Fruit fly (Drosophila melanogaster) whole organism, embryonic: ENCODE data around the gene CG5808.
A peak's percentile ranks its signal among the peaks of the same experiment; 100 is the strongest.

Experiments
- Asciz ChIP-seq: fragments of 200-800 bp; sonication (Bioruptor generic); optimal IDR thresholded peaks from 2 replicates; lab custom pipeline; 2017; ENCODE audit warnings: missing biosample characterization, mild to moderate bottlenecking, missing genetic modification characterization, missing genetic modification reagents
- CG10267 ChIP-seq: fragments of 200-800 bp; sonication (Bioruptor generic); optimal IDR thresholded peaks from 2 replicates; lab custom pipeline; 2018; ENCODE audit warnings: missing biosample characterization, mild to moderate bottlenecking, missing genetic modification characterization, moderate library complexity
- CG10431 ChIP-seq: fragments of 200-800 bp; sonication (Bioruptor generic); optimal IDR thresholded peaks from 3 replicates; lab custom pipeline; 2018; ENCODE audit warnings: missing biosample characterization, mild to moderate bottlenecking, missing genetic modification characterization
- CG11093 ChIP-seq: fragments of 200-800 bp; sonication (Bioruptor generic); IDR thresholded peaks from 3 replicates; pipeline ENCODE4 v1.3.6; 2022; ENCODE audit warnings: missing biosample characterization, missing genetic modification characterization
- CG12104 ChIP-seq: fragments of 200-800 bp; sonication (Bioruptor generic); optimal IDR thresholded peaks from 3 replicates; lab custom pipeline; 2016; ENCODE audit warnings: missing biosample characterization, missing genetic modification characterization
- CG12659 ChIP-seq: fragments of 200-800 bp; sonication (Bioruptor generic); optimal IDR thresholded peaks from 3 replicates; lab custom pipeline; 2017; ENCODE audit warnings: mild to moderate bottlenecking, missing biosample characterization, missing genetic modification reagents, missing genetic modification characterization
- CG12942 ChIP-seq: fragments of 200-800 bp; sonication (Bioruptor generic); optimal IDR thresholded peaks from 3 replicates; lab custom pipeline; 2016; ENCODE audit warnings: missing biosample characterization, missing genetic modification characterization
- CG1647 ChIP-seq: fragments of 200-800 bp; sonication (Bioruptor generic); optimal IDR thresholded peaks from 3 replicates; lab custom pipeline; 2016; ENCODE audit warnings: missing biosample characterization, missing genetic modification characterization
- CG16779 ChIP-seq: fragments of 200-800 bp; sonication (Bioruptor generic); IDR thresholded peaks from 2 replicates; pipeline ENCODE4 v1.3.6; 2022; ENCODE audit warnings: missing biosample characterization, missing genetic modification characterization
- CG17385 ChIP-seq: fragments of 200-800 bp; sonication (Bioruptor generic); optimal IDR thresholded peaks from 3 replicates; lab custom pipeline; 2018; ENCODE audit warnings: missing biosample characterization, mild to moderate bottlenecking, missing genetic modification characterization
- CG2889 ChIP-seq: fragments of 200-800 bp; sonication (Bioruptor generic); IDR thresholded peaks from 3 replicates; pipeline ENCODE4 v1.3.6; 2022; ENCODE audit warnings: missing biosample characterization, missing genetic modification characterization
- CG30431 ChIP-seq: fragments of 200-800 bp; sonication (Bioruptor generic); optimal IDR thresholded peaks from 2 replicates; lab custom pipeline; 2017; ENCODE audit warnings: missing biosample characterization, missing genetic modification characterization
- CG32767 ChIP-seq: fragments of 200-800 bp; sonication (Bioruptor generic); IDR thresholded peaks from 2 replicates; pipeline ENCODE4 v1.3.6; 2022; ENCODE audit warnings: missing biosample characterization, missing genetic modification characterization
- CG4854 ChIP-seq: fragments of 200-800 bp; sonication (Bioruptor generic); optimal IDR thresholded peaks from 2 replicates; lab custom pipeline; 2016; ENCODE audit warnings: missing biosample characterization, missing genetic modification characterization, inconsistent platforms
- CG6254 ChIP-seq: fragments of 200-800 bp; sonication (Bioruptor generic); optimal IDR thresholded peaks from 3 replicates; lab custom pipeline; 2017; ENCODE audit warnings: mild to moderate bottlenecking, missing biosample characterization, missing genetic modification reagents, missing genetic modification characterization
- CG6654 ChIP-seq: fragments of 200-800 bp; sonication (Bioruptor generic); optimal IDR thresholded peaks from 2 replicates; lab custom pipeline; 2017; ENCODE audit warnings: missing biosample characterization, mild to moderate bottlenecking, missing genetic modification characterization
- CG9932 ChIP-seq: fragments of 200-800 bp; sonication (Bioruptor generic); IDR thresholded peaks from 2 replicates; pipeline ENCODE4 v1.3.6; 2022; ENCODE audit warnings: missing biosample characterization, missing genetic modification characterization
- Dp ChIP-seq: fragments of 200-800 bp; sonication (Bioruptor generic); optimal IDR thresholded peaks from 2 replicates; lab custom pipeline; 2018; ENCODE audit warnings: missing biosample characterization, mild to moderate bottlenecking, missing genetic modification characterization, moderate library complexity
- Ets65A ChIP-seq: fragments of 200-800 bp; sonication (Bioruptor generic); peaks from one replicate; lab custom pipeline; 2016; ENCODE audit warnings: missing biosample characterization, missing genetic modification characterization
- Fer1 ChIP-seq: fragments of 200-800 bp; sonication (Bioruptor generic); optimal IDR thresholded peaks from 2 replicates; lab custom pipeline; 2017; ENCODE audit warnings: missing biosample characterization, mild to moderate bottlenecking, missing genetic modification characterization
- HHEX ChIP-seq: fragments of 200-800 bp; sonication (Bioruptor generic); optimal IDR thresholded peaks from 3 replicates; lab custom pipeline; 2017; ENCODE audit warnings: missing biosample characterization, mild to moderate bottlenecking, missing genetic modification characterization, missing genetic modification reagents
- Hsf ChIP-seq: fragments of 200-800 bp; sonication (Bioruptor generic); optimal IDR thresholded peaks from 3 replicates; lab custom pipeline; 2016; ENCODE audit warnings: missing biosample characterization, missing genetic modification characterization
- Jarid2 ChIP-seq: fragments of 200-800 bp; sonication (Bioruptor generic); optimal IDR thresholded peaks from 3 replicates; lab custom pipeline; 2017; ENCODE audit warnings: mild to moderate bottlenecking, missing biosample characterization, missing genetic modification reagents, missing genetic modification characterization
- MBD-R2 ChIP-seq: fragments of 200-800 bp; sonication (Bioruptor generic); IDR thresholded peaks from 2 replicates; pipeline ENCODE4 v1.3.6; 2022; ENCODE audit warnings: missing biosample characterization, missing genetic modification characterization
- Max ChIP-seq: fragments of 200-800 bp; sonication (Bioruptor generic); optimal IDR thresholded peaks from 2 replicates; lab custom pipeline; 2016; ENCODE audit warnings: missing biosample characterization, mild to moderate bottlenecking, missing genetic modification characterization
- Meics ChIP-seq: fragments of 200-800 bp; sonication (Bioruptor generic); optimal IDR thresholded peaks from 2 replicates; lab custom pipeline; 2017; ENCODE audit warnings: missing biosample characterization, mild to moderate bottlenecking, missing genetic modification characterization
- Myb ChIP-seq: fragments of 200-800 bp; sonication (Bioruptor generic); optimal IDR thresholded peaks from 2 replicates; lab custom pipeline; 2016; ENCODE audit warnings: missing biosample characterization, missing genetic modification characterization
- NfI ChIP-seq: fragments of 200-800 bp; sonication (Bioruptor generic); optimal IDR thresholded peaks from 3 replicates; lab custom pipeline; 2018; ENCODE audit warnings: missing biosample characterization, mild to moderate bottlenecking, missing genetic modification characterization, moderate library complexity
- Pdp1 ChIP-seq, 2 experiments: fragments of 200-800 bp; sonication (Bioruptor generic); optimal IDR thresholded peaks; 3 replicates each; lab custom pipeline; 2016; ENCODE audit warnings: missing biosample characterization in 2 of 2, missing genetic modification characterization in 2 of 2, mild to moderate bottlenecking in 1 of 2, moderate library complexity in 1 of 2
- Ptx1 ChIP-seq: fragments of 200-800 bp; sonication (Bioruptor generic); IDR thresholded peaks from 2 replicates; pipeline ENCODE4 v1.3.6; 2022; ENCODE audit warnings: missing biosample characterization, missing genetic modification characterization
- bcd ChIP-seq: fragments of 200-800 bp; sonication (Bioruptor generic); optimal IDR thresholded peaks from 2 replicates; lab custom pipeline; 2017; ENCODE audit warnings: missing biosample characterization, mild to moderate bottlenecking, missing genetic modification characterization
- chn ChIP-seq: fragments of 200-800 bp; sonication (Bioruptor generic); optimal IDR thresholded peaks from 2 replicates; lab custom pipeline; 2016; ENCODE audit warnings: missing biosample characterization, missing genetic modification characterization
- dysf ChIP-seq: fragments of 200-800 bp; sonication (Bioruptor generic); IDR thresholded peaks from 3 replicates; pipeline ENCODE4 v1.3.6; 2022; ENCODE audit warnings: missing biosample characterization, missing genetic modification characterization
- emc ChIP-seq: fragments of 200-800 bp; sonication (Bioruptor generic); optimal IDR thresholded peaks from 2 replicates; lab custom pipeline; 2016; ENCODE audit warnings: missing biosample characterization, missing genetic modification characterization
- ewg ChIP-seq: fragments of 200-800 bp; sonication (Bioruptor generic); optimal IDR thresholded peaks from 3 replicates; lab custom pipeline; 2017; ENCODE audit warnings: mild to moderate bottlenecking, missing biosample characterization, missing genetic modification reagents, missing genetic modification characterization
- fd64A ChIP-seq: fragments of 200-800 bp; sonication (Bioruptor generic); optimal IDR thresholded peaks from 3 replicates; lab custom pipeline; 2018; ENCODE audit warnings: missing biosample characterization, mild to moderate bottlenecking, missing genetic modification characterization
- gcm2 ChIP-seq: fragments of 200-800 bp; sonication (Bioruptor generic); optimal IDR thresholded peaks from 2 replicates; lab custom pipeline; 2016; ENCODE audit warnings: missing biosample characterization, missing genetic modification characterization
- gem ChIP-seq: fragments of 200-800 bp; sonication (Bioruptor generic); optimal IDR thresholded peaks from 2 replicates; lab custom pipeline; 2019; ENCODE audit warnings: missing biosample characterization, mild to moderate bottlenecking, missing genetic modification characterization, moderate library complexity
- hb ChIP-seq: fragments of 200-800 bp; sonication (Bioruptor generic); IDR thresholded peaks from 3 replicates; pipeline ENCODE4 v1.3.6; 2022; ENCODE audit warnings: missing biosample characterization, missing genetic modification characterization; ENCODE audit not compliant: partially characterized antibody
- hkb ChIP-seq, 2 experiments: fragments of 200-800 bp in 1 of 2; fragments of >200 bp in 1 of 2; sonication (Bioruptor generic) in 1 of 2; IDR thresholded peaks in 1 of 2; optimal IDR thresholded peaks in 1 of 2; 2 replicates each; pipeline versions ENCODE4 v1.3.6 to Lab custom; 2017 to 2022; ENCODE audit warnings: missing biosample characterization in 1 of 2, missing genetic modification characterization in 1 of 2
- jing ChIP-seq: fragments of 200-800 bp; sonication (Bioruptor generic); optimal IDR thresholded peaks from 2 replicates; lab custom pipeline; 2018; ENCODE audit warnings: missing biosample characterization, mild to moderate bottlenecking, missing genetic modification characterization
- maf-S ChIP-seq: fragments of 200-800 bp; sonication (Bioruptor generic); optimal IDR thresholded peaks from 2 replicates; lab custom pipeline; 2016; ENCODE audit warnings: missing biosample characterization, missing genetic modification characterization
- sc ChIP-seq, 3 experiments: fragments of >200 bp in 2 of 3; fragments of 200-800 bp in 1 of 3; sonication (Bioruptor generic) in 1 of 3; optimal IDR thresholded peaks; 2 replicates in 2 of 3; 3 replicates in 1 of 3; lab custom pipeline; 2017; ENCODE audit warnings: mild to moderate bottlenecking in 1 of 3, missing biosample characterization in 1 of 3, missing genetic modification characterization in 1 of 3, missing genetic modification reagents in 1 of 3
- scrt ChIP-seq: fragments of 200-800 bp; sonication (Bioruptor generic); optimal IDR thresholded peaks from 2 replicates; lab custom pipeline; 2018; ENCODE audit warnings: missing biosample characterization, mild to moderate bottlenecking, missing genetic modification characterization, moderate library complexity
- sisA ChIP-seq: fragments of 200-800 bp; sonication (Bioruptor generic); IDR thresholded peaks from 2 replicates; pipeline ENCODE4 v1.3.6; 2022; ENCODE audit warnings: missing biosample characterization, missing genetic modification characterization
- slp2 ChIP-seq: fragments of 200-800 bp; sonication (Bioruptor generic); optimal IDR thresholded peaks from 2 replicates; lab custom pipeline; 2016; ENCODE audit warnings: missing biosample characterization, missing genetic modification characterization
- sug ChIP-seq: fragments of 200-800 bp; optimal IDR thresholded peaks from 2 replicates; lab custom pipeline; 2019; ENCODE audit warnings: missing biosample characterization, mild to moderate bottlenecking, missing genetic modification characterization, moderate library complexity
- tgo ChIP-seq: fragments of 200-800 bp; sonication (Bioruptor generic); IDR thresholded peaks from 3 replicates; pipeline ENCODE4 v1.3.6; 2022; ENCODE audit warnings: missing biosample characterization, missing genetic modification characterization
- unc-4 ChIP-seq: fragments of 200-800 bp; sonication (Bioruptor generic); IDR thresholded peaks from 2 replicates; pipeline ENCODE4 v1.3.6; 2022; ENCODE audit warnings: missing biosample characterization, missing genetic modification characterization; ENCODE audit not compliant: partially characterized antibody
- vvl ChIP-seq: fragments of 200-800 bp; sonication (Bioruptor generic); IDR thresholded peaks from 2 replicates; pipeline ENCODE4 v1.3.6; 2022; ENCODE audit warnings: missing biosample characterization, missing genetic modification characterization

Gene CG5808

dm6 chr3R:24798595-24798994, 18.2 kb downstream of the CG5808 start (continued):
- TF ChIP-seq NfI (GFP tag; lab: Kevin White, UChicago) (no peak), hb (GFP tag; lab: Robert Waterston, UW) (no peak), slp2 (no peak), Jarid2 (GFP tag; lab: Kevin White, UChicago) (no peak), CG30431 (GFP tag; lab: Kevin White, UChicago) (no peak), Ets65A (GFP tag; lab: Kevin White, UChicago) (no peak), Ptx1 (GFP tag; lab: Robert Waterston, UW) (0 out of 2 replicates have a peak, but pooled peaks have one; percentile 21), chn (GFP tag; lab: Kevin White, UChicago) (no peak), CG1647 (no peak), CG12659 (GFP tag; lab: Kevin White, UChicago) (no peak), CG17385 (GFP tag; lab: Kevin White, UChicago) (no peak), MBD-R2 (no peak), sc (optimal IDR thresholded peaks at IDR 0.05; lab: Kevin White, UChicago) (no peak), sc (GFP tag; optimal IDR thresholded peaks at IDR 0.05; lab: Kevin White, UChicago) (no peak), scrt (no peak), Myb (GFP tag; lab: Kevin White, UChicago) (no peak), tgo (no peak; the same call in 2 of the 3 replicates), unc-4 (GFP tag; lab: Robert Waterston, UW) (no peak), CG10267 (tag; lab: Kevin White, UChicago) (peak; percentile 29), Meics (GFP tag; lab: Kevin White, UChicago) (no peak), bcd (GFP tag; lab: Kevin White, UChicago) (no peak), CG10431 (GFP tag; lab: Kevin White, UChicago) (no peak), gem (tag; lab: Kevin White, UChicago) (no peak), CG6654 (GFP tag; lab: Kevin White, UChicago) (no peak), CG2889 (GFP tag; lab: Robert Waterston, UW) (no peak), CG12104 (GFP tag; lab: Kevin White, UChicago) (no peak), hkb (optimal IDR thresholded peaks at IDR 0.05; lab: Kevin White, UChicago) (no peak), hkb (GFP tag; IDR thresholded peaks at IDR 0.05; lab: Robert Waterston, UW) (peak; percentile 15; the same call in 1 of the 2 replicates), CG32767 (GFP tag; lab: Robert Waterston, UW) (peak; percentile 57), Asciz (GFP tag; lab: Kevin White, UChicago) (no peak), Fer1 (GFP tag; lab: Kevin White, UChicago) (peak; percentile 5), emc (GFP tag; lab: Kevin White, UChicago) (no peak), maf-S (GFP tag; lab: Kevin White, UChicago) (no peak), CG9932 (GFP tag; lab: Robert Waterston, UW) (no peak), jing (no peak), fd64A (GFP tag; lab: Kevin White, UChicago) (no peak), Max (GFP tag; lab: Kevin White, UChicago) (no peak), HHEX (GFP tag; lab: Kevin White, UChicago) (no peak), CG16779 (GFP tag; lab: Robert Waterston, UW) (no peak), CG6254 (GFP tag; lab: Kevin White, UChicago) (no peak), Pdp1 (GFP tag; optimal IDR thresholded peaks at IDR 0.05; lab: Kevin White, UChicago) (no peak), Dp (GFP tag; lab: Kevin White, UChicago) (no peak), CG11093 (no peak), CG4854 (GFP tag; lab: Kevin White, UChicago) (no peak), vvl (GFP tag; lab: Robert Waterston, UW) (no peak), gcm2 (GFP tag; lab: Kevin White, UChicago) (no peak), CG12942 (no peak), ewg (GFP tag; lab: Kevin White, UChicago) (no peak), sisA (GFP tag; lab: Robert Waterston, UW) (no peak), dysf (GFP tag; lab: Robert Waterston, UW) (no peak), sug (tag; lab: Kevin White, UChicago) (peak; percentile 4), Hsf (GFP tag; lab: Kevin White, UChicago) (no peak)
